Worm (Caenorhabditis elegans): ENCODE results near the gene T04G9.4.
A peak's percentile ranks its signal among the peaks of the same experiment; 100 is the strongest.

The T04G9.4 gene

DNA sequence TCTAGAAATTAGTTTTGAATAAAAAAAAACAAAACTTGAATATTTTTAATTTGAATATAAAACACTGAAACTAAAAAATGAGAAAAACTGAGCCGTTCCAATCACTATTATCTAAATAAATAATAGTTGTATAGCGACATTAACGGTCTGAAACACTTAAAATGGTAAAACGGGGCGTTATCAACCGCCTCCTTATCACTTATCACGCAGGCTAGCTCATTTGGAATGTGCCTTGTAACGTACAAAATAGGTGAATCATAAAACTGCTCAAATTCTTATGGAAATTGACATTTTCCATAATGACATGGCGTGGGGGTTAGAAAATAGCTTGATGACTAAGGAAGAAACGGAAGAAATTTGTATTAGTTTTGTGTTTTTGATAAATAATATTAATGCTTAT, 43.7 kb downstream of the T04G9.4 start, which contains the start of gene ifd-2:
Gene ifd-2, minus strand, starts transcription at position 1 of the 400 bp plus-strand sequence.
- TF ChIP-seq nhr-80 (tag; optimal IDR thresholded peaks at IDR 0.05) = peak; percentile 91
- no peak for TF ChIP-seq snpc-3.4 (tag; optimal IDR thresholded peaks at IDR 0.05)
- TF ChIP-seq ztf-26 (tag; optimal IDR thresholded peaks at IDR 0.05) = no peak
- TF ChIP-seq repo-1 (tag; optimal IDR thresholded peaks at IDR 0.05) = no peak
- no peak for TF ChIP-seq T26A5.8 (tag; optimal IDR thresholded peaks at IDR 0.05)
- no peak for TF ChIP-seq ceh-79 (tag; optimal IDR thresholded peaks at IDR 0.05)
- peak in 1 of 2 experiments; percentile 26 for TF ChIP-seq let-607 (tag; optimal IDR thresholded peaks at IDR 0.05)
- no peak for TF ChIP-seq die-1 (tag; optimal IDR thresholded peaks at IDR 0.05)
- TF ChIP-seq unc-130 (GFP tag; optimal IDR thresholded peaks at IDR 0.05) = no peak
- TF ChIP-seq fkh-3 (tag; optimal IDR thresholded peaks at IDR 0.05) = no peak
- no peak for TF ChIP-seq F39B2.1 (GFP tag; IDR thresholded peaks at IDR 0.05)

- TF ChIP-seq ekl-4 (GFP tag; IDR thresholded peaks at IDR 0.05) (no peak), nfyb-1 (GFP tag; IDR thresholded peaks at IDR 0.05) (no peak), B0261.1 (tag; optimal IDR thresholded peaks at IDR 0.05) (no peak), nfya-1 (tag; optimal IDR thresholded peaks at IDR 0.05; ENCODE audit: borderline replicate concordance, insufficient read depth) (no peak), ets-4 (GFP tag; optimal IDR thresholded peaks at IDR 0.05) (no peak), zfh-2 (GFP tag; conservative IDR thresholded peaks at IDR 0.05) (no peak), ZK185.1 (tag; optimal IDR thresholded peaks at IDR 0.05; ENCODE audit: poor library complexity, severe bottlenecking) (no peak), ccch-3 (GFP tag; optimal IDR thresholded peaks at IDR 0.05) (no peak), ztf-26 (tag; optimal IDR thresholded peaks at IDR 0.05) (no peak), T26A5.8 (tag; optimal IDR thresholded peaks at IDR 0.05) (no peak), rec-8 (tag; optimal IDR thresholded peaks at IDR 0.05) (no peak), B0019.2 (GFP tag; conservative IDR thresholded peaks at IDR 0.05) (no peak), madf-6 (GFP tag; IDR thresholded peaks at IDR 0.05) (no peak), F57A8.1 (GFP tag; optimal IDR thresholded peaks at IDR 0.05) (no peak), F57C9.4 (tag; optimal IDR thresholded peaks at IDR 0.05) (no peak)
Measured at ce11 chrX:817984-818383, 45.7 kb downstream of the T04G9.4 start.

- TF ChIP-seq ceh-40 (GFP tag; IDR thresholded peaks at IDR 0.05) = no peak
- TF ChIP-seq cebp-1 (GFP tag; IDR thresholded peaks at IDR 0.05) = no peak; the same call in 1 of the 2 replicates
- peak; percentile 60 for TF ChIP-seq cebp-1 (tag; optimal IDR thresholded peaks at IDR 0.05)
- peak; percentile 19 to 63 for TF ChIP-seq let-607 (tag; optimal IDR thresholded peaks at IDR 0.05)
- TF ChIP-seq dox-1 (GFP tag; IDR thresholded peaks at IDR 0.05) = peak; percentile 44; the same call in 1 of the 2 replicates
- TF ChIP-seq F37B4.10 (GFP tag; IDR thresholded peaks at IDR 0.05) = no peak
- TF ChIP-seq tbp1 (GFP tag; optimal IDR thresholded peaks at IDR 0.05) = no peak
- peak; percentile 18 for TF ChIP-seq atf-7 (tag; optimal IDR thresholded peaks at IDR 0.05)
- TF ChIP-seq dpff-1 (tag; optimal IDR thresholded peaks at IDR 0.05) = no peak
- no peak for TF ChIP-seq hlh-26 (GFP tag; conservative IDR thresholded peaks at IDR 0.05)
- TF ChIP-seq nfya-1 (tag; optimal IDR thresholded peaks at IDR 0.05; ENCODE audit: borderline replicate concordance, insufficient read depth) = no peak
- TF ChIP-seq attf-3 (GFP tag; conservative IDR thresholded peaks at IDR 0.05) = no peak
- no peak for TF ChIP-seq madf-8 (GFP tag; conservative IDR thresholded peaks at IDR 0.05)
- peak; percentile 92 for TF ChIP-seq nhr-80 (tag; optimal IDR thresholded peaks at IDR 0.05)
- no peak for TF ChIP-seq Y79H2A.3 (GFP tag; conservative IDR thresholded peaks at IDR 0.05)
Measured at ce11 chrX:823736-824135, 51.5 kb downstream of the T04G9.4 start.
